In the genomic region with DNA sequence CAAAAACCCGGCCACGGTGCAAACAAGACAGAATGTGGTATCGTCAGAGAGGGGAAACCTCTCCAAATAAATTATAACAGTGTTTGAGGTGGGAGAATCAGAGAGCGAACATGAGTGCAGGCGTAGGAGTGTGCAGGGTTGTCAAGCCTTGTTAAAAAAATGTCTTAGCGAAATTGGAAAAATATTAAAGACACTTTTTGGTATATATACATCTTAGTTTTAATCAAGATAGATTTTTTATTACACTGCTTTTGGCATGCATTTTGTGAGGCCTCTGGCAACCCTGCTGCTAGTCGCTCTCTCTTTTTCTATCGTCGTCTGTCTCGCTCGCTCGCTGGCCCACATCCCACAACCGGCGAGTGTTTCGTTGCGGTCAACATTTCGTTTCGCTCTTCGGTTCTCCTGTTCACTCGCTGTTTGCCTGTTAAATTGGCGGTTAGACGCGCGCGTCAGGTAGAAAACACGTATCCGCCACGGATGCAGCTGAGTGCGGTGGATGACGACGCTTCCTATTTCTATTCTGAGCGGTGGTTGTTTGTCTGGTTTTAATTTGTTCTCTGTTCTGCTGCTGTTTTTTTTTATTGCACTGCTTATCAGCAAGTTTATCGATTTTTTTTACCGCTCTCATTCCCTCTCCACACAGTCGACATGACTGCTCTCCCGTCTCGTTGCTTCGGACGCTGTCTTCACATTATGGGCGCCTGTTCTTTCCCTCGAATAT, we compare ENCODE assay signal across 5 fruit fly cellular contexts.
TF ChIP-seq lines count a peak whose summit lies in the region.

No protein-coding gene starts in this region.

- peak; percentile 77 for TF ChIP-seq CTCF in whole organism, embryonic (GFP tag; optimal IDR thresholded peaks at IDR 0.05; lab: Kevin White, UChicago)

TF ChIP-seq in whole organism, adult, 20 proteins besides CTCF, POLR2A, EP300 and RAD21 (continues in another document):
- TF ChIP-seq CG33017 (tag; optimal IDR thresholded peaks at IDR 0.05; lab: Kevin White, UChicago) (peak; percentile 99), bab1 (GFP tag; optimal IDR thresholded peaks at IDR 0.05; lab: Kevin White, UChicago) (peak; percentile 100), cnc (optimal IDR thresholded peaks at IDR 0.05; lab: Kevin White, UChicago) (no peak), tj (GFP tag; optimal IDR thresholded peaks at IDR 0.05; lab: Kevin White, UChicago) (peak; percentile 98), CG5204 (GFP tag; optimal IDR thresholded peaks at IDR 0.05; lab: Kevin White, UChicago) (peak; percentile 99), cic (GFP tag; optimal IDR thresholded peaks at IDR 0.05; lab: Kevin White, UChicago) (peak; percentile 97), CG12768 (GFP tag; optimal IDR thresholded peaks at IDR 0.05; lab: Kevin White, UChicago) (peak; percentile 99), CG11617 (GFP tag; optimal IDR thresholded peaks at IDR 0.05; lab: Kevin White, UChicago) (peak; percentile 100), pad (GFP tag; optimal IDR thresholded peaks at IDR 0.05; lab: Kevin White, UChicago) (peak; percentile 99), Clk (GFP tag; optimal IDR thresholded peaks at IDR 0.05; lab: Kevin White, UChicago) (peak; percentile 99), CG7045 (GFP tag; optimal IDR thresholded peaks at IDR 0.05; lab: Kevin White, UChicago) (peak; percentile 99), CG7101 (tag; optimal IDR thresholded peaks at IDR 0.05; lab: Kevin White, UChicago) (peak; percentile 100), Crg-1 (GFP tag; optimal IDR thresholded peaks at IDR 0.05; lab: Kevin White, UChicago) (peak; percentile 100), ovo (GFP tag; optimal IDR thresholded peaks at IDR 0.05; lab: Kevin White, UChicago) (peak; percentile 100), toe (GFP tag; optimal IDR thresholded peaks at IDR 0.05; lab: Kevin White, UChicago) (peak; percentile 99), Hr96 (GFP tag; optimal IDR thresholded peaks at IDR 0.05; lab: Kevin White, UChicago) (peak; percentile 100)

TF ChIP-seq in whole organism, embryonic, 481 proteins besides CTCF, POLR2A, EP300 and RAD21 (continues in another document):
- TF ChIP-seq tio (GFP tag; optimal IDR thresholded peaks at IDR 0.05; lab: Kevin White, UChicago) (peak; percentile 99), Atf3 (GFP tag; optimal IDR thresholded peaks at IDR 0.05; lab: Kevin White, UChicago) (peak; percentile 99), CG16863 (GFP tag; optimal IDR thresholded peaks at IDR 0.05; lab: Kevin White, UChicago) (peak; percentile 99), Sry-δ (GFP tag; optimal IDR thresholded peaks at IDR 0.05; lab: Kevin White, UChicago) (peak; percentile 84), CG6765 (GFP tag; optimal IDR thresholded peaks at IDR 0.05; lab: Kevin White, UChicago) (peak; percentile 99), unpg (GFP tag; optimal IDR thresholded peaks at IDR 0.05; lab: Kevin White, UChicago) (peak; percentile 100), lab (GFP tag; optimal IDR thresholded peaks at IDR 0.05; lab: Kevin White, UChicago) (peak; percentile 100), ato (GFP tag; IDR thresholded peaks at IDR 0.05; lab: Robert Waterston, UW; ENCODE audit: partially characterized antibody) (no peak; the same call in 1 of the 2 replicates), NFAT (GFP tag; IDR thresholded peaks at IDR 0.05; lab: Robert Waterston, UW) (peak; percentile 100), HLHmδ (GFP tag; optimal IDR thresholded peaks at IDR 0.05; lab: Kevin White, UChicago) (peak; percentile 66), nom (GFP tag; optimal IDR thresholded peaks at IDR 0.05; lab: Kevin White, UChicago) (peak; percentile 97), CG11247 (GFP tag; IDR thresholded peaks at IDR 0.05; lab: Robert Waterston, UW) (peak; percentile 100), CG8388 (GFP tag; optimal IDR thresholded peaks at IDR 0.05; lab: Kevin White, UChicago) (peak; percentile 98), CG8944 (GFP tag; optimal IDR thresholded peaks at IDR 0.05; lab: Kevin White, UChicago) (peak; percentile 99), pfk (GFP tag; optimal IDR thresholded peaks at IDR 0.05; lab: Kevin White, UChicago) (peak; percentile 88), Oli (tag; optimal IDR thresholded peaks at IDR 0.05; lab: Kevin White, UChicago) (peak; percentile 100)

TF ChIP-seq in whole organism, prepupa, 60 proteins besides CTCF, POLR2A, EP300 and RAD21 (continues in another document):
- TF ChIP-seq CG16779 (tag; optimal IDR thresholded peaks at IDR 0.05; lab: Kevin White, UChicago) (peak; percentile 98), CG32006 (GFP tag; optimal IDR thresholded peaks at IDR 0.05; lab: Kevin White, UChicago) (peak; percentile 99), CG10631 (GFP tag; optimal IDR thresholded peaks at IDR 0.05; lab: Kevin White, UChicago) (peak; percentile 99), CG1621 (tag; optimal IDR thresholded peaks at IDR 0.05; lab: Kevin White, UChicago) (peak; percentile 98), svp (GFP tag; lab: Kevin White, UChicago) (peak; percentile 100), CG6276 (GFP tag; optimal IDR thresholded peaks at IDR 0.05; lab: Kevin White, UChicago) (peak; percentile 98), vri (GFP tag; optimal IDR thresholded peaks at IDR 0.05; lab: Kevin White, UChicago) (peak; percentile 99), CG6854 (GFP tag; optimal IDR thresholded peaks at IDR 0.05; lab: Kevin White, UChicago) (peak; percentile 98), Sox102F (GFP tag; optimal IDR thresholded peaks at IDR 0.05; lab: Kevin White, UChicago) (peak; percentile 98), CG9139 (GFP tag; optimal IDR thresholded peaks at IDR 0.05; lab: Kevin White, UChicago) (peak; percentile 98), Hr4 (GFP tag; optimal IDR thresholded peaks at IDR 0.05; lab: Kevin White, UChicago) (peak; percentile 99), Ets21C (GFP tag; optimal IDR thresholded peaks at IDR 0.05; lab: Kevin White, UChicago) (peak; percentile 98), OdsH (GFP tag; optimal IDR thresholded peaks at IDR 0.05; lab: Kevin White, UChicago) (peak; percentile 99), Lpt (GFP tag; optimal IDR thresholded peaks at IDR 0.05; lab: Kevin White, UChicago) (peak; percentile 99), salr (GFP tag; optimal IDR thresholded peaks at IDR 0.05; lab: Kevin White, UChicago) (peak; percentile 96 to 97), net (GFP tag; optimal IDR thresholded peaks at IDR 0.05; lab: Kevin White, UChicago) (peak; percentile 99), Ets96B (tag; optimal IDR thresholded peaks at IDR 0.05; lab: Kevin White, UChicago) (peak; percentile 97)

TF ChIP-seq in whole organism, pupa, 21 proteins besides CTCF, POLR2A, EP300 and RAD21 (continues in another document):
- peak; percentile 95 for TF ChIP-seq CG13204 (GFP tag; optimal IDR thresholded peaks at IDR 0.05; lab: Kevin White, UChicago)
- TF ChIP-seq CG12605 (GFP tag; IDR thresholded peaks at IDR 0.05; lab: Robert Waterston, UW): peak; percentile 99
- TF ChIP-seq Pif1A (GFP tag; optimal IDR thresholded peaks at IDR 0.05; lab: Kevin White, UChicago): peak; percentile 98
- TF ChIP-seq CG10348 (GFP tag; IDR thresholded peaks at IDR 0.05; lab: Robert Waterston, UW): peak; percentile 96
- peak; percentile 99 for TF ChIP-seq Snoo (tag; optimal IDR thresholded peaks at IDR 0.05; lab: Kevin White, UChicago)
- peak; percentile 97 for TF ChIP-seq CG9948 (tag; optimal IDR thresholded peaks at IDR 0.05; lab: Kevin White, UChicago)
- peak; percentile 99 for TF ChIP-seq CG32121 (GFP tag; IDR thresholded peaks at IDR 0.05; lab: Robert Waterston, UW)
- peak; percentile 99 for TF ChIP-seq fd96Ca (GFP tag; IDR thresholded peaks at IDR 0.05; lab: Robert Waterston, UW)
- TF ChIP-seq Pif1B (GFP tag; optimal IDR thresholded peaks at IDR 0.05; lab: Kevin White, UChicago): peak; percentile 97
- peak; percentile 97 for TF ChIP-seq CG17806 (tag; optimal IDR thresholded peaks at IDR 0.05; lab: Kevin White, UChicago)
- TF ChIP-seq CG8301 (tag; optimal IDR thresholded peaks at IDR 0.05; lab: Kevin White, UChicago): peak; percentile 98
- TF ChIP-seq D1 (tag; optimal IDR thresholded peaks at IDR 0.05; lab: Kevin White, UChicago): peak; percentile 84
- peak; percentile 95 for TF ChIP-seq gl (tag; optimal IDR thresholded peaks at IDR 0.05; lab: Kevin White, UChicago)
- TF ChIP-seq rn (GFP tag; IDR thresholded peaks at IDR 0.05; lab: Robert Waterston, UW): peak; percentile 98
- TF ChIP-seq CG15710 (tag; optimal IDR thresholded peaks at IDR 0.05; lab: Kevin White, UChicago): peak; percentile 98
- TF ChIP-seq EcR (GFP tag; optimal IDR thresholded peaks at IDR 0.05; lab: Kevin White, UChicago): no peak
- peak; percentile 100 for TF ChIP-seq CG4496 (GFP tag; IDR thresholded peaks at IDR 0.05; lab: Robert Waterston, UW)
- peak; percentile 98 for TF ChIP-seq CG34367 (tag; optimal IDR thresholded peaks at IDR 0.05; lab: Kevin White, UChicago)
- TF ChIP-seq CG14655 (GFP tag; optimal IDR thresholded peaks at IDR 0.05; lab: Kevin White, UChicago): peak; percentile 98

TF ChIP-seq in whole organism, wandering third instar larva, 38 proteins besides CTCF, POLR2A, EP300 and RAD21 (continues in another document):
- TF ChIP-seq rgr (GFP tag; optimal IDR thresholded peaks at IDR 0.05; lab: Kevin White, UChicago): peak; percentile 100
- TF ChIP-seq psq (GFP tag; optimal IDR thresholded peaks at IDR 0.05; lab: Kevin White, UChicago): peak; percentile 98
- peak; percentile 96 for TF ChIP-seq jim (GFP tag; optimal IDR thresholded peaks at IDR 0.05; lab: Kevin White, UChicago)
- peak; percentile 98 for TF ChIP-seq brk (GFP tag; optimal IDR thresholded peaks at IDR 0.05; lab: Kevin White, UChicago)
- TF ChIP-seq Dif (GFP tag; optimal IDR thresholded peaks at IDR 0.05; lab: Kevin White, UChicago; ENCODE audit: partially characterized antibody): no peak
- peak; percentile 97 for TF ChIP-seq GATAd (GFP tag; optimal IDR thresholded peaks at IDR 0.05; lab: Kevin White, UChicago)
- TF ChIP-seq CG9705 (GFP tag; optimal IDR thresholded peaks at IDR 0.05; lab: Kevin White, UChicago): peak; percentile 100
- TF ChIP-seq foxo (GFP tag; optimal IDR thresholded peaks at IDR 0.05; lab: Kevin White, UChicago): peak; percentile 96 to 100
- TF ChIP-seq HLH106 (tag; optimal IDR thresholded peaks at IDR 0.05; lab: Kevin White, UChicago): peak; percentile 100
- no peak for TF ChIP-seq usp (GFP tag; optimal IDR thresholded peaks at IDR 0.05; lab: Kevin White, UChicago)
- no peak for TF ChIP-seq Myc (optimal IDR thresholded peaks at IDR 0.05; lab: Kevin White, UChicago)
- TF ChIP-seq dl (GFP tag; optimal IDR thresholded peaks at IDR 0.05; lab: Kevin White, UChicago; ENCODE audit: insufficient read depth in 1 of 2, partially characterized antibody in 2 of 2): peak in 1 of 2 experiments; percentile 34
- TF ChIP-seq Hnf4 (GFP tag; optimal IDR thresholded peaks at IDR 0.05; lab: Kevin White, UChicago): peak; percentile 99
- TF ChIP-seq Sp1 (GFP tag; optimal IDR thresholded peaks at IDR 0.05; lab: Kevin White, UChicago): peak; percentile 100
- TF ChIP-seq h (GFP tag; optimal IDR thresholded peaks at IDR 0.05; lab: Kevin White, UChicago): peak; percentile 100
- TF ChIP-seq fru (GFP tag; optimal IDR thresholded peaks at IDR 0.05; lab: Kevin White, UChicago): peak; percentile 100
- peak; percentile 77 for TF ChIP-seq Vsx2 (GFP tag; optimal IDR thresholded peaks at IDR 0.05; lab: Kevin White, UChicago; ENCODE audit: partially characterized antibody)
- TF ChIP-seq Dfd (GFP tag; optimal IDR thresholded peaks at IDR 0.05; lab: Kevin White, UChicago): peak; percentile 85
- TF ChIP-seq Hr83 (GFP tag; optimal IDR thresholded peaks at IDR 0.05; lab: Kevin White, UChicago; ENCODE audit: poor library complexity, severe bottlenecking): peak; percentile 98
